Worm (Caenorhabditis elegans) whole organism, L2 larva: ENCODE measurements around the gene F44B9.8.

ENCODE experiments used
- C34F6.9 ChIP-seq: fragments of 150-350 bp; optimal IDR thresholded peaks from 2 replicates; lab custom pipeline; 2014; ENCODE audit warnings: missing biosample characterization, missing genetic modification characterization
- F13H6.1 ChIP-seq: sonication (generic microtip); optimal IDR thresholded peaks from 2 replicates; lab custom pipeline; 2016; ENCODE audit warnings: missing genetic modification characterization, missing compliant biosample characterization
- ZK546.5 ChIP-seq: sonication (generic microtip); optimal IDR thresholded peaks from 2 replicates; lab custom pipeline; 2017; ENCODE audit warnings: missing biosample characterization, missing genetic modification characterization
- aly-2 ChIP-seq: fragments of 150-350 bp; optimal IDR thresholded peaks from 2 replicates; lab custom pipeline; 2014; ENCODE audit warnings: missing biosample characterization, missing genetic modification characterization
- ama-1 ChIP-seq: fragments of 150-350 bp; optimal IDR thresholded peaks from 2 replicates; lab custom pipeline; 2018; ENCODE audit warnings: inconsistent platforms
- blmp-1 ChIP-seq: sonication (generic microtip); optimal IDR thresholded peaks from 2 replicates; lab custom pipeline; 2017; ENCODE audit warnings: missing genetic modification characterization, mild to moderate bottlenecking, missing compliant biosample characterization, antibody characterized with exemption, moderate library complexity; ENCODE audit not compliant: insufficient read depth
- ceh-16 ChIP-seq: fragments of 150-350 bp; optimal IDR thresholded peaks from 2 replicates; lab custom pipeline; 2014; ENCODE audit warnings: missing biosample characterization, missing genetic modification characterization
- crh-2 ChIP-seq: sonication (generic microtip); optimal IDR thresholded peaks from 2 replicates; lab custom pipeline; 2017; ENCODE audit warnings: missing biosample characterization, missing genetic modification characterization
- dmd-4 ChIP-seq: sonication (generic microtip); optimal IDR thresholded peaks from 2 replicates; lab custom pipeline; 2017; ENCODE audit warnings: missing biosample characterization, missing genetic modification characterization
- egl-27 ChIP-seq: sonication (generic microtip); optimal IDR thresholded peaks from 3 replicates; lab custom pipeline; 2017; ENCODE audit warnings: missing biosample characterization, missing genetic modification reagents, missing genetic modification characterization
- elt-3 ChIP-seq: sonication (generic microtip); optimal IDR thresholded peaks from 2 replicates; lab custom pipeline; 2017; ENCODE audit warnings: missing biosample characterization, missing genetic modification characterization
- fos-1 ChIP-seq: fragments of 150-350 bp; optimal IDR thresholded peaks from 2 replicates; lab custom pipeline; 2014; ENCODE audit warnings: missing biosample characterization, missing genetic modification characterization
- gmeb-1 ChIP-seq: fragments of 150-350 bp; optimal IDR thresholded peaks from 2 replicates; lab custom pipeline; 2014; ENCODE audit warnings: missing biosample characterization, missing genetic modification characterization
- lin-11 ChIP-seq: fragments of 150-350 bp; sonication (generic microtip); optimal IDR thresholded peaks from 2 replicates; lab custom pipeline; 2014; ENCODE audit warnings: missing biosample characterization, missing genetic modification characterization, inconsistent platforms, mixed read lengths
- lin-13 ChIP-seq: fragments of 150-350 bp; optimal IDR thresholded peaks from 2 replicates; lab custom pipeline; 2014; ENCODE audit warnings: missing biosample characterization, missing genetic modification reagents, missing genetic modification characterization
- lin-39 ChIP-seq: fragments of 150-350 bp; optimal IDR thresholded peaks from 2 replicates; lab custom pipeline; 2014; ENCODE audit warnings: missing biosample characterization, missing genetic modification reagents, missing genetic modification characterization
- lsy-2 ChIP-seq, 2 experiments: fragments of 150-350 bp in 1 of 2; sonication (generic microtip) in 1 of 2; optimal IDR thresholded peaks; 2 replicates each; lab custom pipeline; 2014 to 2017; ENCODE audit warnings: missing biosample characterization in 2 of 2, missing genetic modification characterization in 2 of 2
- mab-5 ChIP-seq: fragments of 150-350 bp; optimal IDR thresholded peaks from 2 replicates; lab custom pipeline; 2014; ENCODE audit warnings: missing biosample characterization, missing genetic modification characterization
- mdl-1 ChIP-seq, 2 experiments: fragments of 150-350 bp in 1 of 2; sonication (generic microtip) in 1 of 2; optimal IDR thresholded peaks; 2 replicates each; lab custom pipeline; 2017; ENCODE audit warnings: missing biosample characterization in 2 of 2, missing genetic modification characterization in 2 of 2
- nhr-10 ChIP-seq: sonication (generic microtip); optimal IDR thresholded peaks from 2 replicates; lab custom pipeline; 2017; ENCODE audit warnings: missing biosample characterization, missing genetic modification characterization
- nhr-11 ChIP-seq: fragments of 150-350 bp; optimal IDR thresholded peaks from 2 replicates; lab custom pipeline; 2014; ENCODE audit warnings: missing biosample characterization, missing genetic modification characterization
- nhr-129 ChIP-seq: fragments of 150-350 bp; optimal IDR thresholded peaks from 2 replicates; lab custom pipeline; 2014; ENCODE audit warnings: missing biosample characterization, missing genetic modification characterization
- nhr-21 ChIP-seq: fragments of 150-350 bp; optimal IDR thresholded peaks from 2 replicates; lab custom pipeline; 2014; ENCODE audit warnings: missing biosample characterization, missing genetic modification characterization
- nhr-23 ChIP-seq: fragments of 150-350 bp; optimal IDR thresholded peaks from 2 replicates; lab custom pipeline; 2014; ENCODE audit warnings: missing biosample characterization, missing genetic modification reagents, missing genetic modification characterization
- nhr-237 ChIP-seq: fragments of 150-350 bp; optimal IDR thresholded peaks from 2 replicates; lab custom pipeline; 2014; ENCODE audit warnings: missing biosample characterization, missing genetic modification characterization
- nhr-25 ChIP-seq: fragments of 150-350 bp; sonication (generic microtip); optimal IDR thresholded peaks from 3 replicates; lab custom pipeline; 2014; ENCODE audit warnings: missing biosample characterization, missing genetic modification characterization
- nhr-6 ChIP-seq: fragments of 150-350 bp; optimal IDR thresholded peaks from 2 replicates; lab custom pipeline; 2014; ENCODE audit warnings: missing biosample characterization, missing genetic modification characterization
- peb-1 ChIP-seq: fragments of 150-350 bp; optimal IDR thresholded peaks from 2 replicates; lab custom pipeline; 2014; ENCODE audit warnings: missing biosample characterization, missing genetic modification characterization
- sem-4 ChIP-seq: fragments of 150-350 bp; optimal IDR thresholded peaks from 2 replicates; lab custom pipeline; 2014; ENCODE audit warnings: missing biosample characterization, missing genetic modification reagents, missing genetic modification characterization
- sma-3 ChIP-seq: sonication (generic microtip); optimal IDR thresholded peaks from 2 replicates; lab custom pipeline; 2016; ENCODE audit warnings: missing genetic modification reagents, missing genetic modification characterization, missing compliant biosample characterization
- sma-9 ChIP-seq, 2 experiments: fragments of 150-350 bp in 1 of 2; sonication (generic microtip) in 1 of 2; optimal IDR thresholded peaks; 2 replicates each; lab custom pipeline; 2014 to 2016; ENCODE audit warnings: missing genetic modification characterization in 2 of 2, mild to moderate bottlenecking in 1 of 2, missing biosample characterization in 1 of 2, missing compliant biosample characterization in 1 of 2, missing genetic modification reagents in 1 of 2, moderate library complexity in 1 of 2
- snpc-4 ChIP-seq: fragments of 150-350 bp; optimal IDR thresholded peaks from 2 replicates; lab custom pipeline; 2014; ENCODE audit warnings: missing biosample characterization, missing genetic modification characterization
- unc-39 ChIP-seq: fragments of 150-350 bp; optimal IDR thresholded peaks from 2 replicates; lab custom pipeline; 2014; ENCODE audit warnings: missing biosample characterization, missing genetic modification characterization
- unc-55 ChIP-seq: fragments of 150-350 bp; sonication (generic microtip); optimal IDR thresholded peaks from 3 replicates; lab custom pipeline; 2014; ENCODE audit warnings: missing biosample characterization, missing genetic modification reagents, missing genetic modification characterization
- zag-1 ChIP-seq: fragments of 150-350 bp; optimal IDR thresholded peaks from 2 replicates; lab custom pipeline; 2014; ENCODE audit warnings: missing biosample characterization, missing genetic modification characterization
- ztf-1 ChIP-seq: fragments of 200-800 bp; sonication (Bioruptor generic); conservative IDR thresholded peaks from 2 replicates; pipeline ENCODE4 v1.3.6; 2022; ENCODE audit warnings: missing genetic modification characterization, missing compliant biosample characterization
- ztf-4 ChIP-seq: fragments of 150-350 bp; optimal IDR thresholded peaks from 2 replicates; lab custom pipeline; 2014; ENCODE audit warnings: missing biosample characterization, missing genetic modification characterization

The F44B9.8 gene

DNA sequence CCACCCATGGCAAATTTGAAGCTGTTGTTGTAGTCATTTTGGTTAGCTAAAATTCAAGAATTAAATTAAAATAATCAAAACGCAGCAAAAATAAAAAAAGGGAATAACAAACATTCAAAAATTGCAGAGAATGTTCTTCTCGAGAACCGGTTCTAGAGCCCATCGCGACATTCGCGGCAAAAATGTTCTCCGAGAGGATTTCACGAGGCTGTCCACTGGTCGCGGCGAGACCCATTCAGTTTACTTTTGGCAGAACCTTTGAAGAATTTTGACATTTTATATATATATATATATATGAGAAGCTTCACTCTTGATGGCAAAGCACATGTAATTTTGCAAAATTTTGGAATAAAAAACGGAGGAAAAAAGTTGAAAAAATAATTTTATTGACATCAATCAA lies at the start of gene F44B9.8:
TSS of gene F44B9.8 (minus strand) at position 163 of the 400 bp plus-strand sequence.
- TF ChIP-seq fos-1 (tag; lab: Kevin White, UChicago) (peak; percentile 38), lin-13 (GFP tag; lab: Kevin White, UChicago) (peak; percentile 63), sma-9 (GFP tag; optimal IDR thresholded peaks at IDR 0.05; lab: Kevin White, UChicago) (peak; percentile 50), sma-9 (tag; optimal IDR thresholded peaks at IDR 0.05; lab: Kevin White, UChicago) (no peak), lsy-2 (tag; optimal IDR thresholded peaks at IDR 0.05; lab: Kevin White, UChicago) (peak; percentile 15 to 83), ceh-16 (no peak), peb-1 (tag; lab: Kevin White, UChicago) (no peak), unc-55 (peak; percentile 72), blmp-1 (tag; lab: Kevin White, UChicago) (peak; percentile 23), C34F6.9 (peak; percentile 41), sem-4 (peak; percentile 40), sma-3 (GFP tag; lab: Kevin White, UChicago) (peak; percentile 57), gmeb-1 (peak; percentile 71), F13H6.1 (tag; lab: Kevin White, UChicago) (peak; percentile 69), nhr-25 (tag; lab: Kevin White, UChicago) (peak; percentile 75), crh-2 (tag; lab: Kevin White, UChicago) (peak; percentile 81), ama-1 (lab: Kevin White, UChicago) (no peak), zag-1 (no peak)

DNA sequence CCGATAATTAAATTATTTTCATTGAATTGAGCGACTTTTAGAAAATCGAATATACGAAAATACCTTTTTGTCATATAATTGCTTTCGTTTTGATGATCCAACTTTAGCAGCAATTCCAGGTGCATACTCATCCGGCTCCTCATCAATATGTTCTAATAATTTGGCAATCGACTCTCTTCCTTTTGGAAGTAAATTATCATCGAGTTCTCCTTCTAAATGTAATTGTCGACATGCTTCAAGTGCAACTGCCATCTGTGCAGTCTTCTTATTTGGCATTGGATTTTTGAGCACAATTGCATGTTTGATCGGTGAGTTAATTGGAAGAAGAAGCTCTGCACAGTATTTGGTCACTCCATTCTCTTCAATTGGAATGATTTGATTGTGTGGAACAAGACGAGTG lies 47.7 kb upstream of the F44B9.8 start:
- TF ChIP-seq elt-3 (tag; lab: Kevin White, UChicago) (no peak), ZK546.5 (no peak), lsy-2 (tag; optimal IDR thresholded peaks at IDR 0.05; lab: Kevin White, UChicago) (no peak), lin-11 (tag; lab: Kevin White, UChicago) (no peak), lin-13 (GFP tag; lab: Kevin White, UChicago) (no peak), zag-1 (no peak), ama-1 (lab: Kevin White, UChicago) (no peak), ztf-1 (no peak), aly-2 (tag; lab: Kevin White, UChicago) (no peak), dmd-4 (no peak), snpc-4 (tag; lab: Kevin White, UChicago) (no peak), nhr-6 (tag; lab: Kevin White, UChicago) (no peak), blmp-1 (tag; lab: Kevin White, UChicago) (no peak), gmeb-1 (no peak), ztf-4 (no peak), sma-9 (GFP tag; optimal IDR thresholded peaks at IDR 0.05; lab: Kevin White, UChicago) (no peak), sma-9 (tag; optimal IDR thresholded peaks at IDR 0.05; lab: Kevin White, UChicago) (no peak)

DNA sequence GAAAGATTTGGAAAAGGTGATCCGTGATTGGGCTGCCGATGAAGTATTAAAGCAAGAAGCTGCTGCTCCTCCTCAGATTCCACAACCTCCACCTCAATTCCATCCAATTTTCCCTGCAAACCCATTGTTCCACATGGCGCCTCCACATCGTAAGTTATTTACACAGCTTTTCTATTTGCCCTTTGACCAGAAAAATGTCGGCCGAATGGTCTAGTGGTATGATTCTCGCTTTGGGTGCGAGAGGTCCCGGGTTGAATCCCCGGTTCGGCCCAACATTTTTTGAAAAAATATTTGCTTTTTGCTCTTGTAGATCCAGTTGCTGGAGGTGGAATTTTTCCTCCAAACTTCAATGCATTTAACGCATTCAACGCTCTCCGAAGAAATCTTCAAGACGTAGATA lies 39.8 kb upstream of the F44B9.8 start:
- no peak for TF ChIP-seq blmp-1 (tag; lab: Kevin White, UChicago)
- TF ChIP-seq fos-1 (tag; lab: Kevin White, UChicago) = no peak
- peak; percentile 38 for TF ChIP-seq snpc-4 (tag; lab: Kevin White, UChicago)
- TF ChIP-seq nhr-129 (tag; lab: Kevin White, UChicago) = peak; percentile 6
- TF ChIP-seq ztf-4 = no peak
- TF ChIP-seq nhr-237 (tag; lab: Kevin White, UChicago) = no peak
- no peak for TF ChIP-seq C34F6.9
- no peak for TF ChIP-seq lin-39 (tag; lab: Kevin White, UChicago)
- TF ChIP-seq unc-39 (tag; lab: Kevin White, UChicago) = no peak
- no peak for TF ChIP-seq crh-2 (tag; lab: Kevin White, UChicago)
- TF ChIP-seq lsy-2 (tag; optimal IDR thresholded peaks at IDR 0.05; lab: Kevin White, UChicago) = no peak
- no peak for TF ChIP-seq ceh-16
- no peak for TF ChIP-seq nhr-21
- no peak for TF ChIP-seq mdl-1 (tag; optimal IDR thresholded peaks at IDR 0.05; lab: Kevin White, UChicago)

DNA sequence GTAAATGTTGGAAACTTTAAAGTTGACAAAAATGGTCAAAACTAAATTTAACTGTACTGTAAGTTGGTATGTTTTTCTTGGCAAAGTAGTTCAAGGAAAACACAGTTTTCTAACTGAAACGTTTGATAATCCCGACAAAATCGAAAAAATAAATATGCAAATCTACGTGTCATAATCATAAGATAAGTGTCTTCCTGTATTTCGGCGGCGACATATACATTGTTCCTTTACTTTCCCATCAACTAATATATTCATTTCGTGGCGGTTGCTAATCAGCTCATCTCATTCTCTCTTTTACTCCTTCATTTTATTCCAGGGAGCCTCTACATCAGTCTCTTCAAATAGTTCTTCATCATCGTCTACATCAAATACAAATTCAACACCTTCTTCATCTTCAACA lies 38.3 kb upstream of the F44B9.8 start:
- TF ChIP-seq unc-55 = no peak
- TF ChIP-seq, all 48 proteins: peak for 0

DNA sequence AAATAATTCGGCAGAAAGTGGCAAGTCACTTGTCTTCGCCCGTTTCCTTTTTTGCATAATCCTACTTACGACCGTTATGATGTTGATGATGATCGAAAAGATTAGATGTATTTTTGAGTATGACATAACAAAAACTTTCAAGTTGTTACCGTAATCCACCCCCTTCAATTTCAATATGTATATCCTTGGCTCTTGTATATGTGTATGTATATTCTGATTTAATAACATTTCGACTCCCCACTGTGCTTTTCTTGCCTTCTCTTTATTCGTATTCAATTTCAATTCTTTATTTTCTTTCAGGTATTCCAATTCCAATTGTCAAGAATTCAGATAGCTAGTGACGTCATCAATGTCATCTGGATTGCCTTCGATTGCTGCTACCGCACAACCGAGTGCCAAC lies 37.5 kb upstream of the F44B9.8 start, which contains the start of gene pros-1:
TSS of gene pros-1 (plus strand) at position 301 of the 400 bp plus-strand sequence.
- TF ChIP-seq ama-1 (lab: Kevin White, UChicago) (no peak), egl-27 (tag; lab: Kevin White, UChicago) (no peak), dmd-4 (no peak), mab-5 (tag; lab: Kevin White, UChicago) (no peak), blmp-1 (tag; lab: Kevin White, UChicago) (no peak), nhr-11 (no peak), lin-39 (tag; lab: Kevin White, UChicago) (no peak), crh-2 (tag; lab: Kevin White, UChicago) (no peak), aly-2 (tag; lab: Kevin White, UChicago) (no peak), nhr-6 (tag; lab: Kevin White, UChicago) (no peak), nhr-10 (tag; lab: Kevin White, UChicago) (no peak), nhr-23 (tag; lab: Kevin White, UChicago) (no peak), unc-39 (tag; lab: Kevin White, UChicago) (no peak)
